Worm (Caenorhabditis elegans): ENCODE results near the gene Y57G11C.499.

Gene Y57G11C.499

ce11 chrIV:14764719-14765173, 10.0 kb upstream of the Y57G11C.499 start (continued):
- TF ChIP-seq hlh-26 (GFP tag; conservative IDR thresholded peaks at IDR 0.05): no peak
- TF ChIP-seq ztf-18 (tag; optimal IDR thresholded peaks at IDR 0.05): peak; percentile 54
- no peak for TF ChIP-seq atf-7 (tag; optimal IDR thresholded peaks at IDR 0.05)
- no peak for TF ChIP-seq lag-1 (GFP tag; IDR thresholded peaks at IDR 0.05)
- no peak for TF ChIP-seq mxl-1 (tag; optimal IDR thresholded peaks at IDR 0.05)
- TF ChIP-seq Y95B8A.8 (GFP tag; IDR thresholded peaks at IDR 0.05): 0 out of 2 replicates have a peak, but pooled peaks have one; percentile 47
- TF ChIP-seq die-1 (tag; optimal IDR thresholded peaks at IDR 0.05): peak; percentile 47
- no peak for TF ChIP-seq dpl-1 (GFP tag; optimal IDR thresholded peaks at IDR 0.05)
- TF ChIP-seq lsy-27 (tag; optimal IDR thresholded peaks at IDR 0.05; ENCODE audit: borderline replicate concordance, insufficient read depth): peak; percentile 42
- TF ChIP-seq lin-26 (GFP tag; IDR thresholded peaks at IDR 0.05): peak; percentile 88; the same call in 1 of the 2 replicates
- TF ChIP-seq unc-62 (GFP tag; optimal IDR thresholded peaks at IDR 0.05): no peak
- peak; percentile 95 for TF ChIP-seq snpc-3.4 (tag; optimal IDR thresholded peaks at IDR 0.05)
- no peak for TF ChIP-seq T26A5.8 (tag; optimal IDR thresholded peaks at IDR 0.05)
- no peak for TF ChIP-seq rec-8 (tag; optimal IDR thresholded peaks at IDR 0.05)
- peak; percentile 100 for TF ChIP-seq madf-6 (GFP tag; IDR thresholded peaks at IDR 0.05)
- no peak for TF ChIP-seq somi-1 (GFP tag; optimal IDR thresholded peaks at IDR 0.05)
- TF ChIP-seq tlf-1 (GFP tag; optimal IDR thresholded peaks at IDR 0.05): peak; percentile 13
- TF ChIP-seq bed-2 (GFP tag; IDR thresholded peaks at IDR 0.05): no peak
- no peak for TF ChIP-seq akir-1 (GFP tag; optimal IDR thresholded peaks at IDR 0.05)
- TF ChIP-seq F37B4.10 (GFP tag; IDR thresholded peaks at IDR 0.05): no peak
- no peak for TF ChIP-seq aptf-3 (GFP tag; IDR thresholded peaks at IDR 0.05)
- TF ChIP-seq K12H6.12 (tag; optimal IDR thresholded peaks at IDR 0.05): no peak
- TF ChIP-seq nhr-90 (tag; optimal IDR thresholded peaks at IDR 0.05): no peak
- TF ChIP-seq lsl-1 (GFP tag; optimal IDR thresholded peaks at IDR 0.05): peak; percentile 96
- TF ChIP-seq xnd-1 (tag; optimal IDR thresholded peaks at IDR 0.05): peak; percentile 98
- peak; percentile 57 for TF ChIP-seq hsf-1 (GFP tag; IDR thresholded peaks at IDR 0.05)
- peak; percentile 67 for TF ChIP-seq zfh-2 (GFP tag; conservative IDR thresholded peaks at IDR 0.05)
- no peak for TF ChIP-seq hlh-12 (tag; optimal IDR thresholded peaks at IDR 0.05)
- 0 out of 2 replicates have a peak, but pooled peaks have one; percentile 14 for TF ChIP-seq F39B2.1 (GFP tag; IDR thresholded peaks at IDR 0.05)
- peak; percentile 27 for TF ChIP-seq ceh-27 (GFP tag; optimal IDR thresholded peaks at IDR 0.05)
- no peak for TF ChIP-seq ztf-22 (GFP tag; optimal IDR thresholded peaks at IDR 0.05)
- peak; percentile 71 for TF ChIP-seq ekl-4 (GFP tag; IDR thresholded peaks at IDR 0.05)
- TF ChIP-seq B0261.1 (tag; optimal IDR thresholded peaks at IDR 0.05): no peak
- TF ChIP-seq rcor-1 (GFP tag; IDR thresholded peaks at IDR 0.05): peak; percentile 88
- TF ChIP-seq pha-4 (tag; optimal IDR thresholded peaks at IDR 0.05): no peak
- TF ChIP-seq hrde-1 (tag; optimal IDR thresholded peaks at IDR 0.05; ENCODE audit: borderline replicate concordance): peak; percentile 53
- no peak for TF ChIP-seq ZK185.1 (tag; optimal IDR thresholded peaks at IDR 0.05; ENCODE audit: poor library complexity, severe bottlenecking)
- peak; percentile 71 for TF ChIP-seq Y53G8AR.9 (GFP tag; conservative IDR thresholded peaks at IDR 0.05)
- peak; percentile 21 for TF ChIP-seq athp-1 (tag; optimal IDR thresholded peaks at IDR 0.05)
- peak; percentile 1 for TF ChIP-seq repo-1 (tag; optimal IDR thresholded peaks at IDR 0.05)
- TF ChIP-seq attf-5 (GFP tag; optimal IDR thresholded peaks at IDR 0.05): no peak
- TF ChIP-seq F57A8.1 (GFP tag; optimal IDR thresholded peaks at IDR 0.05): no peak
- TF ChIP-seq him-1 (tag; optimal IDR thresholded peaks at IDR 0.05): peak; percentile 74
- no peak for TF ChIP-seq ccch-3 (GFP tag; optimal IDR thresholded peaks at IDR 0.05)
- TF ChIP-seq ztf-6 (GFP tag; IDR thresholded peaks at IDR 0.05): no peak

Data from whole organism, young adult.